Worm (Caenorhabditis elegans) whole organism, L2 larva: ENCODE data around the gene F18E3.13.

Experiments
- C34F6.9 ChIP-seq: fragments of 150-350 bp; optimal IDR thresholded peaks from 2 replicates; lab custom pipeline; 2014; ENCODE audit warnings: missing biosample characterization, missing genetic modification characterization
- R02D3.7 ChIP-seq: fragments of 150-350 bp; optimal IDR thresholded peaks from 2 replicates; lab custom pipeline; 2014; ENCODE audit warnings: missing biosample characterization, missing genetic modification characterization
- ZK546.5 ChIP-seq: sonication (generic microtip); optimal IDR thresholded peaks from 2 replicates; lab custom pipeline; 2017; ENCODE audit warnings: missing biosample characterization, missing genetic modification characterization
- lin-11 ChIP-seq: fragments of 150-350 bp; sonication (generic microtip); optimal IDR thresholded peaks from 2 replicates; lab custom pipeline; 2014; ENCODE audit warnings: missing biosample characterization, missing genetic modification characterization, inconsistent platforms, mixed read lengths
- mdl-1 ChIP-seq, 2 experiments: fragments of 150-350 bp in 1 of 2; sonication (generic microtip) in 1 of 2; optimal IDR thresholded peaks; 2 replicates each; lab custom pipeline; 2017; ENCODE audit warnings: missing biosample characterization in 2 of 2, missing genetic modification characterization in 2 of 2
- nhr-129 ChIP-seq: fragments of 150-350 bp; optimal IDR thresholded peaks from 2 replicates; lab custom pipeline; 2014; ENCODE audit warnings: missing biosample characterization, missing genetic modification characterization
- skn-1 ChIP-seq: sonication (generic microtip); optimal IDR thresholded peaks from 2 replicates; lab custom pipeline; 2017; ENCODE audit warnings: missing biosample characterization, missing genetic modification characterization
- sma-3 ChIP-seq: sonication (generic microtip); optimal IDR thresholded peaks from 2 replicates; lab custom pipeline; 2016; ENCODE audit warnings: missing genetic modification reagents, missing genetic modification characterization, missing compliant biosample characterization
- snpc-4 ChIP-seq: fragments of 150-350 bp; optimal IDR thresholded peaks from 2 replicates; lab custom pipeline; 2014; ENCODE audit warnings: missing biosample characterization, missing genetic modification characterization
- unc-62 ChIP-seq: fragments of 150-350 bp; optimal IDR thresholded peaks from 2 replicates; lab custom pipeline; 2014; ENCODE audit warnings: missing biosample characterization, missing genetic modification reagents, missing genetic modification characterization

DNA sequence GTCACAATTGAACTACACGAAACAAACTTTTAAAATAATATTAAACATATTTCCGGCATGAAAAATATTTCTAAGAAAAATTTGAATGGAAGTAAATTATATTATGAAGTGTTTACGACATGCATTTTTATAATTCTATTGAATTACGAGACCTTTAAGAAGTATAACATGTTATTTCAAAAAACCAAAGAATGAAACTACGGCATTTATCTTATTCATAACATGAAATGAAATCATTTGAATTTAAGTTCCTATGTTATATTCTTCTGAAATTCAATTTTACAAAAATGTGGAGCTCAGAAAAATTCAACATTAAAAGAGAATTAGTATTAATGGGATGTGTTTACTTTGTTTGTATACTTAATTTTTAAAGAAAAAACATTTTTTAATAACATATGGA is 15.1 kb downstream of the F18E3.13 start, which contains the start of gene srw-71:
- TF ChIP-seq skn-1 (tag; lab: Kevin White, UChicago) = no peak
- no peak for TF ChIP-seq R02D3.7 (tag; lab: Kevin White, UChicago)
- TF ChIP-seq sma-3 (GFP tag; lab: Kevin White, UChicago) = no peak
- TF ChIP-seq unc-62 (GFP tag; lab: Kevin White, UChicago) = no peak
- no peak for TF ChIP-seq mdl-1 (tag; optimal IDR thresholded peaks at IDR 0.05; lab: Kevin White, UChicago)
- TF ChIP-seq lin-11 (tag; lab: Kevin White, UChicago) = no peak
- TF ChIP-seq C34F6.9 (tag; lab: Kevin White, UChicago) = no peak
- TF ChIP-seq ZK546.5 (tag; lab: Kevin White, UChicago) = no peak
- no peak for TF ChIP-seq snpc-4
- no peak for TF ChIP-seq nhr-129 (tag; lab: Kevin White, UChicago)
